Fruit fly (Drosophila melanogaster): Measurements from ENCODE around the gene CG13667.

CG13667 gene

dm6 chr3L:8379161-8379560 is 26.1 kb upstream of the CG13667 start:
- TF ChIP-seq ovo (GFP tag; optimal IDR thresholded peaks at IDR 0.05) (no peak), Clk (GFP tag; optimal IDR thresholded peaks at IDR 0.05) (no peak), toe (GFP tag; optimal IDR thresholded peaks at IDR 0.05) (no peak), Mnt (GFP tag; optimal IDR thresholded peaks at IDR 0.05) (no peak), kay (GFP tag; ENCODE audit: borderline replicate concordance) (no peak), CG5204 (GFP tag; optimal IDR thresholded peaks at IDR 0.05) (no peak), cic (GFP tag; optimal IDR thresholded peaks at IDR 0.05) (no peak), Hr96 (GFP tag; optimal IDR thresholded peaks at IDR 0.05) (no peak), bab1 (GFP tag; optimal IDR thresholded peaks at IDR 0.05) (no peak), CG1620 (GFP tag; optimal IDR thresholded peaks at IDR 0.05) (no peak), Crg-1 (GFP tag; optimal IDR thresholded peaks at IDR 0.05) (no peak), CG14711 (tag; optimal IDR thresholded peaks at IDR 0.05) (no peak), tj (GFP tag; optimal IDR thresholded peaks at IDR 0.05) (no peak), CG7045 (GFP tag; optimal IDR thresholded peaks at IDR 0.05) (no peak), CG33017 (tag; optimal IDR thresholded peaks at IDR 0.05) (no peak), cnc (optimal IDR thresholded peaks at IDR 0.05) (no peak), CG12768 (GFP tag; optimal IDR thresholded peaks at IDR 0.05) (no peak), CG11617 (GFP tag; optimal IDR thresholded peaks at IDR 0.05) (no peak), pad (GFP tag; optimal IDR thresholded peaks at IDR 0.05) (no peak)

dm6 chr3L:8383968-8384367 is 21.3 kb upstream of the CG13667 start:
- TF ChIP-seq Hr96 (GFP tag; optimal IDR thresholded peaks at IDR 0.05) (no peak), toe (GFP tag; optimal IDR thresholded peaks at IDR 0.05) (no peak), CG12768 (GFP tag; optimal IDR thresholded peaks at IDR 0.05) (no peak), kay (GFP tag; ENCODE audit: borderline replicate concordance) (no peak), bab1 (GFP tag; optimal IDR thresholded peaks at IDR 0.05) (no peak), CG1620 (GFP tag; optimal IDR thresholded peaks at IDR 0.05) (no peak), CG11617 (GFP tag; optimal IDR thresholded peaks at IDR 0.05) (no peak), CG14711 (tag; optimal IDR thresholded peaks at IDR 0.05) (no peak), Crg-1 (GFP tag; optimal IDR thresholded peaks at IDR 0.05) (no peak), CG33017 (tag; optimal IDR thresholded peaks at IDR 0.05) (no peak), ovo (GFP tag; optimal IDR thresholded peaks at IDR 0.05) (no peak)

dm6 chr3L:8385055-8385454 is 20.2 kb upstream of the CG13667 start:
- no peak for TF ChIP-seq bab1 (GFP tag; optimal IDR thresholded peaks at IDR 0.05)
- TF ChIP-seq Mnt (GFP tag; optimal IDR thresholded peaks at IDR 0.05) = no peak
- no peak for TF ChIP-seq CG11617 (GFP tag; optimal IDR thresholded peaks at IDR 0.05)
- TF ChIP-seq ovo (GFP tag; optimal IDR thresholded peaks at IDR 0.05) = no peak
- no peak for TF ChIP-seq cic (GFP tag; optimal IDR thresholded peaks at IDR 0.05)
- TF ChIP-seq CG33017 (tag; optimal IDR thresholded peaks at IDR 0.05) = no peak
- no peak for TF ChIP-seq tj (GFP tag; optimal IDR thresholded peaks at IDR 0.05)

dm6 chr3L:8391240-8391639 is 14.0 kb upstream of the CG13667 start, which contains the start of gene Jon66Ci:
Jon66Ci (plus strand) TSS chr3L:8391540.
- no peak for TF ChIP-seq ovo (GFP tag; optimal IDR thresholded peaks at IDR 0.05)
- TF ChIP-seq Hr96 (GFP tag; optimal IDR thresholded peaks at IDR 0.05) = no peak
- no peak for TF ChIP-seq CG11617 (GFP tag; optimal IDR thresholded peaks at IDR 0.05)
- TF ChIP-seq CG1620 (GFP tag; optimal IDR thresholded peaks at IDR 0.05) = no peak
- TF ChIP-seq CG5204 (GFP tag; optimal IDR thresholded peaks at IDR 0.05) = no peak
- no peak for TF ChIP-seq CG7045 (GFP tag; optimal IDR thresholded peaks at IDR 0.05)
- no peak for TF ChIP-seq cnc (optimal IDR thresholded peaks at IDR 0.05)
- TF ChIP-seq Clk (GFP tag; optimal IDR thresholded peaks at IDR 0.05) = no peak
- TF ChIP-seq CG33017 (tag; optimal IDR thresholded peaks at IDR 0.05) = no peak
- TF ChIP-seq CG12768 (GFP tag; optimal IDR thresholded peaks at IDR 0.05) = no peak
- no peak for TF ChIP-seq bab1 (GFP tag; optimal IDR thresholded peaks at IDR 0.05)
- TF ChIP-seq kay (GFP tag; ENCODE audit: borderline replicate concordance) = no peak
- no peak for TF ChIP-seq toe (GFP tag; optimal IDR thresholded peaks at IDR 0.05)
- no peak for TF ChIP-seq cic (GFP tag; optimal IDR thresholded peaks at IDR 0.05)
- TF ChIP-seq Crg-1 (GFP tag; optimal IDR thresholded peaks at IDR 0.05) = no peak
- no peak for TF ChIP-seq pad (GFP tag; optimal IDR thresholded peaks at IDR 0.05)
- TF ChIP-seq Mnt (GFP tag; optimal IDR thresholded peaks at IDR 0.05) = no peak
- no peak for TF ChIP-seq tj (GFP tag; optimal IDR thresholded peaks at IDR 0.05)
- TF ChIP-seq CG7101 (tag; optimal IDR thresholded peaks at IDR 0.05) = no peak

DNA sequence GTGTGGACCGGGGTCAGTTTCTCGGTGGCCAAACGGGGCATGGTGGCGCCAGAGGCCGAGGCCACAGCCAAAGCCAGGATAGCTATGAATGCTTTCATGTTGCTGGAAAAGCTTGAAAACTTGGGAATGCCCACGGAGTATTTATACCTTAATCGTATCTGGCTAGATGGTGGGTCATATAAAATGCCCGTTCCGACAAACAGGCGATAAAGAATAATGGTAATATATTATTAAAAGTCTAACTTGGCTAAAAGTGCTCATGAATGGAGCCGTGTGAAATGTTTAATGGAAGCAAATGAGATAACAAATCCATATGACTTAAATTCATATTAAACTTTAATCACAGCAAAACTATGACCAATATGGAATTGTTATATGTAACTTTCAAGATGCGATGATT is 11.7 kb upstream of the CG13667 start, which contains the start of gene Jon66Cii:
Gene Jon66Cii, minus strand, starts transcription at position 101 of the 400 bp plus-strand sequence.
- no peak for TF ChIP-seq ovo (GFP tag; optimal IDR thresholded peaks at IDR 0.05)

- no peak for TF ChIP-seq ovo (GFP tag; optimal IDR thresholded peaks at IDR 0.05)
- TF ChIP-seq Hr96 (GFP tag; optimal IDR thresholded peaks at IDR 0.05) = no peak
- TF ChIP-seq kay (GFP tag; ENCODE audit: borderline replicate concordance) = no peak
- TF ChIP-seq CG14711 (tag; optimal IDR thresholded peaks at IDR 0.05) = no peak
- TF ChIP-seq Crg-1 (GFP tag; optimal IDR thresholded peaks at IDR 0.05) = no peak
- TF ChIP-seq toe (GFP tag; optimal IDR thresholded peaks at IDR 0.05) = no peak
Observed at dm6 chr3L:8394132-8394531, 11.1 kb upstream of the CG13667 start.

DNA sequence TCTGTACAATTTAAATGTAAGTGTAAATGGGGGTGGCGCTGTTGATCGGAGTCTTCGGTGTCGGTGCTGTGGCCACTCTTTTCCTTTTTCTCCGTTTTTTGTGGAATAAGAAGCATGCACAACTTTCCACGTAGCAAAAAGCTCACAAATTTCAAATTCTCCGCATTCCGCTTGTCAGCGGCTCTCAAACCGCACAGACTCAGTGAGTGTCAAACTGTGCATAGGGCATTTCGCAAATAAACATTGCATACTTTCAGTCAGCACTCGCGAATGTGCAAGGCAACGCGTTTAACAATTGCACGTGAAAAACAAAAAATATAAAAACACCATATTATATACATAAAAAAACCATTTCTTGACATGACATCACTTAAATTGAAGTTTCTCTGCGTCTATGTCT is 10.3 kb upstream of the CG13667 start:
- TF ChIP-seq Mnt (GFP tag; optimal IDR thresholded peaks at IDR 0.05) (no peak), cic (GFP tag; optimal IDR thresholded peaks at IDR 0.05) (no peak), CG33017 (tag; optimal IDR thresholded peaks at IDR 0.05) (no peak), ovo (GFP tag; optimal IDR thresholded peaks at IDR 0.05) (no peak)

All from whole organism, adult.